Worm (Caenorhabditis elegans): ENCODE data around the gene nspg-5.

The nspg-5 gene

DNA sequence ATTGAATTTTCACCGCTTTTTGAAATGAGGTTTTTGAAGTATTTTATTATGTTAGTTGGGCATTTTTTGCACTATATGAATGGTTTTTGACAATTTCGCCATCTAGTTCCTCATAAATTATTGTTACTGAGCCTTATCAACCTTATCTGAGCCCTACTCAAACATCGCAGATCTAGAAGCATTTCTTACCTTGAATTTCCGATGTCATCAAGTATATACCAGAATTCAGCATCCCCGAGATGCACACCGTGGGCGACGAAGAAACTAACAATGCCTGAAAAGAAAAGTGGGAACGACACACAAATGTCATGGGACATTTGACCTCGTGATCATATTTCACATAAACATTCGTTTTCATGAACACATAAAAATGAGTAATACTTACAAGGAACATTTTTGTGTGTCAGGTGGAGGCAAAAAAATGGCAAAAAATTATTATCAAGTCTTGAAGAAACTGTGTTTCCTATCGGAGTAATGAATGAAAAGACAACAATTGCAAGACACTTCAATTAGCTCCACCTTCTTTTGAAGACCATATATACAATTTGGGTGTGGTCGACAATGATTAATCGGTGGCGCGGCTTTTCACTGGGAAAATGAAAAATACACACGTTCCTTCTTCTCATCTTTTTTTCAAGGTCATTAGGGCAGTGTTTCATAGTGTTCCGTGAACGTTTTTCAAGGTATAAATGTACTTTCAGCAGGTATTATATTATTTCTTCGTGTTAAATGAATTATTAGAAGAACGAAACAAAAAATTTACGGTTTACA lies 9.4 kb upstream of the nspg-5 start:
- no peak for TF ChIP-seq nhr-237 (tag; optimal IDR thresholded peaks at IDR 0.05)
- no peak for TF ChIP-seq nhr-11 (tag; optimal IDR thresholded peaks at IDR 0.05)
- no peak for TF ChIP-seq skn-1 (tag; optimal IDR thresholded peaks at IDR 0.05)
- TF ChIP-seq nfya-1 (tag; optimal IDR thresholded peaks at IDR 0.05; ENCODE audit: insufficient read depth): no peak
- no peak for TF ChIP-seq ztf-11 (tag; optimal IDR thresholded peaks at IDR 0.05)
- no peak for TF ChIP-seq daf-12 (tag; optimal IDR thresholded peaks at IDR 0.05)
- TF ChIP-seq ama-1 (optimal IDR thresholded peaks at IDR 0.05): peak; percentile 66
- TF ChIP-seq lsy-12 (tag; optimal IDR thresholded peaks at IDR 0.05): no peak
- TF ChIP-seq lin-39 (tag; optimal IDR thresholded peaks at IDR 0.05): no peak
- peak; percentile 63 for TF ChIP-seq elt-2 (tag; optimal IDR thresholded peaks at IDR 0.05)
- TF ChIP-seq nhr-25 (tag; optimal IDR thresholded peaks at IDR 0.05): peak; percentile 67
- no peak for TF ChIP-seq lin-15B (tag; optimal IDR thresholded peaks at IDR 0.05)
- TF ChIP-seq jun-1 (tag; optimal IDR thresholded peaks at IDR 0.05): peak; percentile 56
- peak; percentile 18 for TF ChIP-seq nhr-23 (tag; optimal IDR thresholded peaks at IDR 0.05)
- peak; percentile 54 for TF ChIP-seq egl-5 (tag; optimal IDR thresholded peaks at IDR 0.05)
- TF ChIP-seq hmg-11 (tag; optimal IDR thresholded peaks at IDR 0.05): peak; percentile 15
- no peak for TF ChIP-seq ceh-28 (tag; optimal IDR thresholded peaks at IDR 0.05)
- no peak for TF ChIP-seq fos-1 (tag; optimal IDR thresholded peaks at IDR 0.05)
- TF ChIP-seq fkh-10 (GFP tag; optimal IDR thresholded peaks at IDR 0.05): no peak
- TF ChIP-seq nhr-43 (tag; optimal IDR thresholded peaks at IDR 0.05; ENCODE audit: poor library complexity, severe bottlenecking): no peak
- no peak for TF ChIP-seq pqm-1 (tag; optimal IDR thresholded peaks at IDR 0.05)
- peak; percentile 60 for TF ChIP-seq pha-4 (tag; optimal IDR thresholded peaks at IDR 0.05)

DNA sequence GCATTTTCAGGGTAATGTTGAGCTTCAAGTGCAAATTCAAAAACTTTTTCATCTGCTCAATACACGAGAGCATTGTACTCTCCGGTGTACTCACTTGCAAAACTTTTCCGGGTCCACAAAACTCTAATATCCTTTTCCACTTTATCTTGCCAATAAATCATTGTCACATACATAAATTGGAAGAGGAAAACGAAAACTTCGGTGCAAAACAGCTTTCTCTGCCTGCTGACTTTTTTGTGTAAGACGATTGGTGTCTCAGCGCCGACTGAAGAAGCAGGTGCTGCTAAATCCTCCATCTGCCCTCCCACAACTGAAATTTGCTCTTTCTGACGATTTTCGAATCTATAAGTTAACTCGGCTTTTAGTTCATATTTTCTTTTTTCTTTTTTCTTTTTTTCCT lies 6.4 kb upstream of the nspg-5 start:
- TF ChIP-seq nhr-67 (tag; optimal IDR thresholded peaks at IDR 0.05): no peak
- no peak for TF ChIP-seq ztf-11 (tag; optimal IDR thresholded peaks at IDR 0.05)
- no peak for TF ChIP-seq pqm-1 (tag; optimal IDR thresholded peaks at IDR 0.05)
- no peak for TF ChIP-seq nhr-11 (tag; optimal IDR thresholded peaks at IDR 0.05)

DNA sequence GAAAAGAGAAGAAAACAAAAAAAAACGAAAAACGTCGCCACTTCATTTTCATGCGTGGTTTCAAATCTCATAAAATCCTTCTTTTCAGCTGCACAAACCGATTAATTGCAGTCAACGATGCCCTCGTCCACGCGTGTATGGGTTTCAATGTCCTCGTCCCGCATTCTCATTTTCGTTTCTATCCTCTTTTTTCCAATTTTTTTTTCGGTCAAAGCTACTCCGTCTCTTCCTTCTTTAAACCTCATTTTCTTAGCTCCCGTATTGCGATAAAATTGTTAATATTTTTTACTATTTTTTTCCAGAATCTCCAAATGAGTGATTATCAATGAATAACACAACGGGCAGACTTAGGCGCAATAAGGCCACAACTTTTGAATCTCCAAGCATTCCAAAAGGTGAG lies 5.7 kb upstream of the nspg-5 start, which contains the start of gene aakg-3:
Gene aakg-3, plus strand, starts transcription at position 301 of the 400 bp plus-strand sequence.
- TF ChIP-seq egl-5 (tag; optimal IDR thresholded peaks at IDR 0.05) (peak; percentile 33), pha-4 (tag; optimal IDR thresholded peaks at IDR 0.05) (no peak), zag-1 (tag; optimal IDR thresholded peaks at IDR 0.05) (no peak)

- TF ChIP-seq elt-3 (tag; optimal IDR thresholded peaks at IDR 0.05): no peak
Measured at ce11 chrX:2978100-2978499, 3.7 kb upstream of the nspg-5 start.

DNA sequence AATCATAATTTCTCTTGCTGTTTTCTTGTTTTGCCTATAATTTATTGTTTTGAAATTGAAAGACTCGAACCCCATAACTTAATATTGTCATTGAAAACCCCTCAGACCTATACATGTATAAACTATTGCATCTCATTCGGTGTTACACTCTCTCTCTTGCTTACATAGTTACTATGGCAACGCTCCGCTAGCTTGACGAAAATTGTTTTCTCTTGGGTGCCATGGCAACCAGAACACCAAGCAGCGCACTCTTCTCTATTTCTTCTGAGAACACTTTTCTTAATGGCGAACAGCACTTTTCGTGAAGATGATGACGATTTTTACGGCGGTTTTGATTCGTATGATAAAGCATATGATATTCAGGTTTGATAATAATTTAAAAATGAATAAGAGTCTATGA lies 2.2 kb downstream of the nspg-5 start, which contains the start of gene osm-5:
Gene osm-5, plus strand, starts transcription at position 268 of the 400 bp plus-strand sequence.
- TF ChIP-seq mml-1 (tag; optimal IDR thresholded peaks at IDR 0.05) (no peak), nfya-1 (tag; optimal IDR thresholded peaks at IDR 0.05; ENCODE audit: insufficient read depth) (no peak), pha-4 (tag; optimal IDR thresholded peaks at IDR 0.05) (no peak), nhr-11 (tag; optimal IDR thresholded peaks at IDR 0.05) (no peak), jun-1 (tag; optimal IDR thresholded peaks at IDR 0.05) (no peak), ceh-82 (tag; optimal IDR thresholded peaks at IDR 0.05) (no peak), ama-1 (optimal IDR thresholded peaks at IDR 0.05) (no peak), nhr-77 (tag; optimal IDR thresholded peaks at IDR 0.05) (no peak), nhr-67 (tag; optimal IDR thresholded peaks at IDR 0.05) (no peak), zag-1 (tag; optimal IDR thresholded peaks at IDR 0.05) (no peak), nhr-23 (tag; optimal IDR thresholded peaks at IDR 0.05) (no peak), nhr-76 (tag; optimal IDR thresholded peaks at IDR 0.05) (no peak), nhr-43 (tag; optimal IDR thresholded peaks at IDR 0.05; ENCODE audit: poor library complexity, severe bottlenecking) (no peak), lsy-12 (tag; optimal IDR thresholded peaks at IDR 0.05) (no peak), nhr-28 (tag; optimal IDR thresholded peaks at IDR 0.05) (no peak), eor-1 (tag; optimal IDR thresholded peaks at IDR 0.05) (no peak)

ce11 chrX:2990145-2990544 lies 8.3 kb downstream of the nspg-5 start:
- no peak for TF ChIP-seq fos-1 (tag; optimal IDR thresholded peaks at IDR 0.05)
